Fruit fly (Drosophila melanogaster) whole organism, embryonic: ENCODE results near the gene CG31360.

ENCODE experiments used
- Aef1 ChIP-seq: fragments of 200-800 bp; sonication (Bioruptor generic); IDR thresholded peaks from 3 replicates; pipeline ENCODE4 v1.3.6; 2022; ENCODE audit warnings: missing biosample characterization, missing genetic modification characterization
- Atf3 ChIP-seq: fragments of 200-800 bp; sonication (Bioruptor generic); optimal IDR thresholded peaks from 3 replicates; lab custom pipeline; 2016; ENCODE audit warnings: missing biosample characterization, missing genetic modification characterization
- B-H2 ChIP-seq: fragments of 200-800 bp; sonication (Bioruptor generic); optimal IDR thresholded peaks from 2 replicates; lab custom pipeline; 2018; ENCODE audit warnings: missing biosample characterization, mild to moderate bottlenecking, missing genetic modification characterization
- BEAF-32 ChIP-seq: fragments of 200-800 bp; sonication (Bioruptor generic); optimal IDR thresholded peaks from 3 replicates; lab custom pipeline; 2017; ENCODE audit warnings: missing biosample characterization, missing genetic modification characterization, mild to moderate bottlenecking, moderate library complexity, missing genetic modification reagents
- Blimp-1 ChIP-seq: fragments of 200-800 bp; sonication (Bioruptor generic); optimal IDR thresholded peaks from 3 replicates; lab custom pipeline; 2018; ENCODE audit warnings: missing biosample characterization, missing genetic modification characterization, mild to moderate bottlenecking, moderate library complexity, missing genetic modification reagents
- CG10147 ChIP-seq: fragments of 200-800 bp; sonication (Bioruptor generic); optimal IDR thresholded peaks from 2 replicates; lab custom pipeline; 2019; ENCODE audit warnings: missing biosample characterization, mild to moderate bottlenecking, missing genetic modification characterization, moderate library complexity
- CG16813 ChIP-seq: fragments of 200-800 bp; sonication (Bioruptor generic); IDR thresholded peaks from 3 replicates; pipeline ENCODE4 v1.3.6; 2022; ENCODE audit warnings: missing biosample characterization, missing genetic modification characterization; ENCODE audit not compliant: partially characterized antibody
- CG17359 ChIP-seq: fragments of 200-800 bp; sonication (Bioruptor generic); optimal IDR thresholded peaks from 3 replicates; lab custom pipeline; 2018; ENCODE audit warnings: missing biosample characterization, mild to moderate bottlenecking, missing genetic modification characterization, moderate library complexity
- CG17385 ChIP-seq: fragments of 200-800 bp; sonication (Bioruptor generic); optimal IDR thresholded peaks from 3 replicates; lab custom pipeline; 2018; ENCODE audit warnings: missing biosample characterization, mild to moderate bottlenecking, missing genetic modification characterization
- CG18599 ChIP-seq: fragments of 200-800 bp; sonication (Bioruptor generic); optimal IDR thresholded peaks from 3 replicates; lab custom pipeline; 2017; ENCODE audit warnings: missing biosample characterization, missing genetic modification characterization, mild to moderate bottlenecking, moderate library complexity, missing genetic modification reagents
- CG2120 ChIP-seq: fragments of 200-800 bp; sonication (Bioruptor generic); optimal IDR thresholded peaks from 3 replicates; lab custom pipeline; 2016; ENCODE audit warnings: missing biosample characterization, missing genetic modification characterization
- CG3847 ChIP-seq: fragments of 200-800 bp; sonication (Bioruptor generic); IDR thresholded peaks from 2 replicates; pipeline ENCODE4 v1.3.6; 2022; ENCODE audit warnings: missing biosample characterization, missing genetic modification characterization
- CG4730 ChIP-seq: fragments of 200-800 bp; sonication (Bioruptor generic); IDR thresholded peaks from 2 replicates; pipeline ENCODE4 v1.3.6; 2022; ENCODE audit warnings: missing biosample characterization, missing genetic modification characterization
- CG6689 ChIP-seq: fragments of 200-800 bp; sonication (Bioruptor generic); IDR thresholded peaks from 2 replicates; pipeline ENCODE4 v1.3.6; 2022; ENCODE audit warnings: missing biosample characterization, missing genetic modification characterization
- CG6813 ChIP-seq: fragments of 200-800 bp; sonication (Bioruptor generic); optimal IDR thresholded peaks from 2 replicates; lab custom pipeline; 2017; ENCODE audit warnings: missing biosample characterization, missing genetic modification characterization, mild to moderate bottlenecking, moderate library complexity, missing genetic modification reagents
- CG7372 ChIP-seq: fragments of 200-800 bp; sonication (Bioruptor generic); IDR thresholded peaks from 2 replicates; pipeline ENCODE4 v1.3.6; 2022; ENCODE audit warnings: missing biosample characterization, missing genetic modification characterization
- CG8290 ChIP-seq, 3 experiments: fragments of 200-800 bp; sonication (Bioruptor generic); optimal IDR thresholded peaks; 2 replicates each; lab custom pipeline; 2016 to 2019; ENCODE audit warnings: missing biosample characterization in 3 of 3, missing genetic modification characterization in 3 of 3, mild to moderate bottlenecking in 2 of 3, moderate library complexity in 1 of 3
- D ChIP-seq, 2 experiments: fragments of 200-800 bp in 1 of 2; fragments of >200 bp in 1 of 2; sonication (Bioruptor generic) in 1 of 2; optimal IDR thresholded peaks; 2 replicates in 1 of 2; 3 replicates in 1 of 2; lab custom pipeline; 2017; ENCODE audit warnings: mild to moderate bottlenecking in 1 of 2, missing biosample characterization in 1 of 2, missing genetic modification characterization in 1 of 2, missing genetic modification reagents in 1 of 2
- Doc3 ChIP-seq: fragments of 200-800 bp; sonication (Bioruptor generic); IDR thresholded peaks from 3 replicates; pipeline ENCODE4 v1.3.6; 2022; ENCODE audit warnings: missing biosample characterization, missing genetic modification characterization; ENCODE audit not compliant: partially characterized antibody
- Ets97D ChIP-seq: fragments of 200-800 bp; sonication (Bioruptor generic); optimal IDR thresholded peaks from 3 replicates; lab custom pipeline; 2016; ENCODE audit warnings: missing biosample characterization, missing genetic modification characterization
- Hand ChIP-seq: fragments of 200-800 bp; sonication (Bioruptor generic); optimal IDR thresholded peaks from 2 replicates; lab custom pipeline; 2017; ENCODE audit warnings: mild to moderate bottlenecking, missing biosample characterization, missing genetic modification reagents, missing genetic modification characterization
- HmgD ChIP-seq: fragments of 200-800 bp; sonication (Bioruptor generic); optimal IDR thresholded peaks from 3 replicates; lab custom pipeline; 2016; ENCODE audit warnings: missing biosample characterization, missing genetic modification characterization
- Hr78 ChIP-seq, 2 experiments: fragments of 200-800 bp in 1 of 2; fragments of >200 bp in 1 of 2; sonication (Bioruptor generic) in 1 of 2; optimal IDR thresholded peaks; 2 replicates each; lab custom pipeline; 2017 to 2019; ENCODE audit warnings: missing biosample characterization in 2 of 2, missing genetic modification characterization in 2 of 2, mild to moderate bottlenecking in 1 of 2, moderate library complexity in 1 of 2
- Jarid2 ChIP-seq: fragments of 200-800 bp; sonication (Bioruptor generic); optimal IDR thresholded peaks from 3 replicates; lab custom pipeline; 2017; ENCODE audit warnings: mild to moderate bottlenecking, missing biosample characterization, missing genetic modification reagents, missing genetic modification characterization
- Rfx ChIP-seq: fragments of 200-800 bp; sonication (Bioruptor generic); IDR thresholded peaks from 2 replicates; pipeline ENCODE4 v1.3.6; 2022; ENCODE audit warnings: missing biosample characterization, missing genetic modification characterization
- Scr ChIP-seq: fragments of 200-800 bp; sonication (Bioruptor generic); IDR thresholded peaks from 2 replicates; pipeline ENCODE4 v1.3.6; 2022; ENCODE audit warnings: missing biosample characterization, missing genetic modification characterization; ENCODE audit not compliant: partially characterized antibody
- Spps ChIP-seq: fragments of 200-800 bp; sonication (Bioruptor generic); optimal IDR thresholded peaks from 2 replicates; lab custom pipeline; 2018; ENCODE audit warnings: missing biosample characterization, mild to moderate bottlenecking, missing genetic modification characterization
- Tbp ChIP-seq: fragments of >200 bp; optimal IDR thresholded peaks from 2 replicates; lab custom pipeline; 2018; ENCODE audit warnings: missing biosample characterization, missing genetic modification characterization
- Trl ChIP-seq, 3 experiments: fragments of >200 bp in 2 of 3; fragments of 200-800 bp in 1 of 3; sonication (Bioruptor generic) in 1 of 3; optimal IDR thresholded peaks; 2 replicates in 1 of 3; 3 replicates in 2 of 3; lab custom pipeline; 2016 to 2017; ENCODE audit warnings: missing biosample characterization in 1 of 3, missing genetic modification characterization in 1 of 3
- ab ChIP-seq: fragments of 200-800 bp; sonication (Bioruptor generic); optimal IDR thresholded peaks from 2 replicates; lab custom pipeline; 2016; ENCODE audit warnings: missing biosample characterization, missing genetic modification characterization
- ato ChIP-seq: fragments of 200-800 bp; sonication (Bioruptor generic); IDR thresholded peaks from 2 replicates; pipeline ENCODE4 v1.3.6; 2022; ENCODE audit warnings: missing biosample characterization, missing genetic modification characterization; ENCODE audit not compliant: partially characterized antibody
- az2 ChIP-seq: fragments of 200-800 bp; sonication (Bioruptor generic); optimal IDR thresholded peaks from 3 replicates; lab custom pipeline; 2016; ENCODE audit warnings: missing biosample characterization, missing genetic modification characterization
- cas ChIP-seq: fragments of 200-800 bp; sonication (Bioruptor generic); IDR thresholded peaks from 2 replicates; pipeline ENCODE4 v1.3.6; 2022; ENCODE audit warnings: missing biosample characterization, missing genetic modification characterization
- corto ChIP-seq: fragments of 200-800 bp; sonication (Bioruptor generic); optimal IDR thresholded peaks from 2 replicates; lab custom pipeline; 2016; ENCODE audit warnings: missing biosample characterization, mild to moderate bottlenecking, missing genetic modification characterization, moderate library complexity
- da ChIP-seq: fragments of 200-800 bp; sonication (Bioruptor generic); optimal IDR thresholded peaks from 2 replicates; lab custom pipeline; 2016; ENCODE audit warnings: missing biosample characterization, missing genetic modification characterization
- dimm ChIP-seq: fragments of 200-800 bp; sonication (Bioruptor generic); IDR thresholded peaks from 2 replicates; pipeline ENCODE4 v1.3.6; 2022; ENCODE audit warnings: missing biosample characterization, missing genetic modification characterization
- kah ChIP-seq: fragments of 200-800 bp; sonication (Bioruptor generic); optimal IDR thresholded peaks from 2 replicates; lab custom pipeline; 2018; ENCODE audit warnings: missing biosample characterization, mild to moderate bottlenecking, missing genetic modification characterization
- ken ChIP-seq: fragments of 200-800 bp; sonication (Bioruptor generic); IDR thresholded peaks from 3 replicates; pipeline ENCODE4 v1.3.6; 2022; ENCODE audit warnings: missing biosample characterization, missing genetic modification characterization
- pan ChIP-seq, 4 experiments: fragments of >200 bp in 3 of 4; fragments of 200-800 bp in 1 of 4; sonication (Bioruptor generic) in 1 of 4; optimal IDR thresholded peaks in 3 of 4; IDR thresholded peaks in 1 of 4; 2 replicates each; pipeline versions ENCODE4 v1.3.6 to Lab custom; 2017 to 2022; ENCODE audit warnings: missing biosample characterization in 2 of 4, missing genetic modification characterization in 2 of 4, mixed read lengths in 1 of 4
- pnt ChIP-seq: fragments of 200-800 bp; sonication (Bioruptor generic); optimal IDR thresholded peaks from 3 replicates; lab custom pipeline; 2016; ENCODE audit warnings: missing biosample characterization, missing genetic modification characterization
- ranshi ChIP-seq: fragments of 200-800 bp; sonication (Bioruptor generic); IDR thresholded peaks from 2 replicates; pipeline ENCODE4 v1.3.6; 2022; ENCODE audit warnings: missing biosample characterization, missing genetic modification characterization
- ro ChIP-seq: fragments of 200-800 bp; sonication (Bioruptor generic); IDR thresholded peaks from 2 replicates; pipeline ENCODE4 v1.3.6; 2022; ENCODE audit warnings: missing biosample characterization, missing genetic modification characterization
- sug ChIP-seq: fragments of 200-800 bp; optimal IDR thresholded peaks from 2 replicates; lab custom pipeline; 2019; ENCODE audit warnings: missing biosample characterization, mild to moderate bottlenecking, missing genetic modification characterization, moderate library complexity
- trem ChIP-seq: fragments of 200-800 bp; optimal IDR thresholded peaks from 3 replicates; lab custom pipeline; 2019; ENCODE audit warnings: missing biosample characterization, mild to moderate bottlenecking, missing genetic modification characterization, moderate library complexity
- unpg ChIP-seq: fragments of 200-800 bp; sonication (Bioruptor generic); optimal IDR thresholded peaks from 3 replicates; lab custom pipeline; 2018; ENCODE audit warnings: missing biosample characterization, mild to moderate bottlenecking, missing genetic modification characterization, moderate library complexity
- z ChIP-seq: fragments of 200-800 bp; sonication (Bioruptor generic); IDR thresholded peaks from 3 replicates; pipeline ENCODE4 v1.3.6; 2022; ENCODE audit warnings: missing biosample characterization, missing genetic modification characterization
- zen ChIP-seq: fragments of 200-800 bp; sonication (Bioruptor generic); optimal IDR thresholded peaks from 3 replicates; lab custom pipeline; 2018; ENCODE audit warnings: missing biosample characterization, mild to moderate bottlenecking, missing genetic modification characterization, moderate library complexity
- zf30C ChIP-seq: fragments of 200-800 bp; sonication (Bioruptor generic); optimal IDR thresholded peaks from 3 replicates; lab custom pipeline; 2018; ENCODE audit warnings: missing biosample characterization, mild to moderate bottlenecking, missing genetic modification characterization

CG31360 gene

dm6 chr3R:17682244-17682773 lies 2.6 kb upstream of the CG31360 start, which contains the start of the genes alt and CG7655 (continued):
- TF ChIP-seq Hand (GFP tag; lab: Kevin White, UChicago) (peak; percentile 0), unpg (GFP tag; lab: Kevin White, UChicago) (no peak), ro (no peak), cas (no peak), Tbp (no peak), Ets97D (GFP tag; lab: Kevin White, UChicago) (peak; percentile 95), pnt (GFP tag; lab: Kevin White, UChicago) (no peak), B-H2 (no peak), sug (tag; lab: Kevin White, UChicago) (peak; percentile 46), az2 (no peak), CG6689 (GFP tag; lab: Robert Waterston, UW) (no peak), Doc3 (GFP tag; lab: Robert Waterston, UW) (no peak), CG17385 (GFP tag; lab: Kevin White, UChicago) (peak; percentile 22), Spps (tag; lab: Kevin White, UChicago) (no peak), CG2120 (GFP tag; lab: Kevin White, UChicago) (peak; percentile 36), Atf3 (GFP tag; lab: Kevin White, UChicago) (peak; percentile 88), Jarid2 (no peak), zf30C (GFP tag; lab: Kevin White, UChicago) (no peak), Rfx (GFP tag; lab: Robert Waterston, UW) (no peak), Scr (GFP tag; lab: Robert Waterston, UW) (no peak), CG10147 (no peak), pan (optimal IDR thresholded peaks at IDR 0.05; lab: Kevin White, UChicago) (no peak), pan (GFP tag; optimal IDR thresholded peaks at IDR 0.05 in 1 of 2, IDR thresholded peaks at IDR 0.05 in 1 of 2) (no peak), HmgD (GFP tag; lab: Kevin White, UChicago) (peak; percentile 84), Hr78 (GFP tag; optimal IDR thresholded peaks at IDR 0.05; lab: Kevin White, UChicago) (no peak), CG4730 (GFP tag; lab: Robert Waterston, UW) (no peak), Trl (optimal IDR thresholded peaks at IDR 0.05; lab: Kevin White, UChicago) (no peak), Trl (GFP tag; optimal IDR thresholded peaks at IDR 0.05; lab: Kevin White, UChicago) (peak; percentile 52), CG16813 (GFP tag; lab: Robert Waterston, UW) (no peak), corto (GFP tag; lab: Kevin White, UChicago) (no peak), D (optimal IDR thresholded peaks at IDR 0.05; lab: Kevin White, UChicago) (peak; percentile 6), D (GFP tag; optimal IDR thresholded peaks at IDR 0.05; lab: Kevin White, UChicago) (no peak), CG17359 (tag; lab: Kevin White, UChicago) (peak; percentile 40), dimm (GFP tag; lab: Robert Waterston, UW) (no peak), Blimp-1 (GFP tag; lab: Kevin White, UChicago) (no peak), CG18599 (no peak), ken (GFP tag; lab: Robert Waterston, UW) (no peak), kah (no peak), CG8290 (GFP tag; optimal IDR thresholded peaks at IDR 0.05; lab: Kevin White, UChicago) (peak; percentile 41), CG8290 (tag; optimal IDR thresholded peaks at IDR 0.05; lab: Kevin White, UChicago) (peak in 1 of 2 experiments; percentile 86), CG3847 (no peak), z (no peak), da (GFP tag; lab: Kevin White, UChicago) (peak; percentile 1), zen (tag; lab: Kevin White, UChicago) (peak; percentile 30), trem (tag; lab: Kevin White, UChicago) (peak; percentile 82), ab (GFP tag; lab: Kevin White, UChicago) (no peak), ranshi (GFP tag; lab: Robert Waterston, UW) (no peak), BEAF-32 (GFP tag; lab: Kevin White, UChicago) (peak; percentile 68), Aef1 (GFP tag; lab: Robert Waterston, UW) (no peak), ato (GFP tag; lab: Robert Waterston, UW) (no peak), CG7372 (no peak), CG6813 (GFP tag; lab: Kevin White, UChicago) (no peak)
